Fruit fly (Drosophila melanogaster) whole organism, wandering third instar larva: ENCODE results near the gene CG9733.

Source experiments
- Abd-B ChIP-seq: fragments of >200 bp; optimal IDR thresholded peaks from 2 replicates; lab custom pipeline; 2017; ENCODE audit warnings: missing biosample characterization, missing genetic modification characterization
- CG32264 ChIP-seq: fragments of 200-800 bp; sonication (Bioruptor generic); optimal IDR thresholded peaks from 2 replicates; lab custom pipeline; 2016; ENCODE audit warnings: missing biosample characterization, missing genetic modification characterization
- CG9705 ChIP-seq: fragments of 200-800 bp; sonication (Bioruptor generic); optimal IDR thresholded peaks from 2 replicates; lab custom pipeline; 2018; ENCODE audit warnings: missing biosample characterization, mild to moderate bottlenecking, missing genetic modification characterization
- CrebA ChIP-seq: fragments of 200-800 bp; sonication (Bioruptor generic); optimal IDR thresholded peaks from 2 replicates; lab custom pipeline; 2016; ENCODE audit warnings: missing biosample characterization, mild to moderate bottlenecking, missing genetic modification characterization, borderline replicate concordance
- Dfd ChIP-seq: fragments of >200 bp; optimal IDR thresholded peaks from 2 replicates; lab custom pipeline; 2017; ENCODE audit warnings: missing biosample characterization, missing genetic modification characterization
- Dif ChIP-seq: fragments of 200-275, 200-300 bp; sonication (Bioruptor generic); optimal IDR thresholded peaks from 2 replicates; lab custom pipeline; 2018; ENCODE audit warnings: missing biosample characterization, missing genetic modification characterization; ENCODE audit not compliant: partially characterized antibody
- GATAd ChIP-seq: sonication (Bioruptor generic); optimal IDR thresholded peaks from 2 replicates; lab custom pipeline; 2016; ENCODE audit warnings: missing biosample characterization, missing genetic modification characterization
- HLH106 ChIP-seq: fragments of 200-800 bp; optimal IDR thresholded peaks from 3 replicates; lab custom pipeline; 2019; ENCODE audit warnings: missing biosample characterization, mild to moderate bottlenecking, missing genetic modification characterization, moderate library complexity
- Hnf4 ChIP-seq: fragments of 200-800 bp; sonication (Bioruptor generic); optimal IDR thresholded peaks from 2 replicates; lab custom pipeline; 2016; ENCODE audit warnings: missing biosample characterization, mild to moderate bottlenecking, missing genetic modification characterization
- Hr78 ChIP-seq: fragments of >200 bp; optimal IDR thresholded peaks from 2 replicates; lab custom pipeline; 2017; ENCODE audit warnings: missing biosample characterization, missing genetic modification characterization
- Hr83 ChIP-seq: fragments of 200-300 bp; sonication (Bioruptor generic); optimal IDR thresholded peaks from 2 replicates; lab custom pipeline; 2016; ENCODE audit warnings: missing biosample characterization, mild to moderate bottlenecking, missing genetic modification characterization, moderate library complexity; ENCODE audit not compliant: poor library complexity, severe bottlenecking
- Jra ChIP-seq: sonication (Bioruptor generic); optimal IDR thresholded peaks from 2 replicates; lab custom pipeline; 2016; ENCODE audit warnings: missing biosample characterization, missing genetic modification characterization
- Mio ChIP-seq: sonication (Bioruptor generic); optimal IDR thresholded peaks from 2 replicates; lab custom pipeline; 2016; ENCODE audit warnings: missing biosample characterization, missing genetic modification characterization
- Myc ChIP-seq: fragments of >200 bp; optimal IDR thresholded peaks from 2 replicates; lab custom pipeline; 2017
- N ChIP-seq: fragments of >200 bp; optimal IDR thresholded peaks from 2 replicates; lab custom pipeline; 2018; ENCODE audit warnings: missing biosample characterization, missing external identifiers, missing genetic modification characterization
- OdsH ChIP-seq: fragments of 200-800 bp; sonication (Bioruptor generic); optimal IDR thresholded peaks from 2 replicates; lab custom pipeline; 2016; ENCODE audit warnings: missing biosample characterization, mild to moderate bottlenecking, missing genetic modification characterization
- Rel ChIP-seq, 2 experiments: fragments of 200-800 bp; sonication (Bioruptor generic) in 1 of 2; optimal IDR thresholded peaks; 2 replicates in 1 of 2; 3 replicates in 1 of 2; lab custom pipeline; 2016 to 2019; ENCODE audit warnings: mild to moderate bottlenecking in 2 of 2, missing biosample characterization in 2 of 2, missing genetic modification characterization in 2 of 2, moderate library complexity in 1 of 2
- Sp1 ChIP-seq: fragments of 200-800 bp; sonication (Bioruptor generic); optimal IDR thresholded peaks from 3 replicates; lab custom pipeline; 2019; ENCODE audit warnings: missing biosample characterization, mild to moderate bottlenecking, missing genetic modification characterization, moderate library complexity
- Vsx2 ChIP-seq: fragments of 200-300, 225-300 bp; sonication (Bioruptor generic); optimal IDR thresholded peaks from 2 replicates; lab custom pipeline; 2018; ENCODE audit warnings: missing biosample characterization, missing genetic modification characterization; ENCODE audit not compliant: partially characterized antibody
- br ChIP-seq: fragments of 200-800 bp; sonication (Bioruptor generic); optimal IDR thresholded peaks from 2 replicates; lab custom pipeline; 2016; ENCODE audit warnings: missing biosample characterization, missing genetic modification characterization
- brk ChIP-seq: fragments of 200-800 bp; sonication (Bioruptor generic); optimal IDR thresholded peaks from 2 replicates; lab custom pipeline; 2016; ENCODE audit warnings: missing biosample characterization, mild to moderate bottlenecking, missing genetic modification characterization
- dl ChIP-seq, 2 experiments: fragments of 175-275, 200-275 bp in 1 of 2; fragments of 200-275 bp in 1 of 2; sonication (Bioruptor generic); optimal IDR thresholded peaks; lab custom pipeline; 2018; ENCODE audit warnings: mild to moderate bottlenecking in 2 of 2, missing biosample characterization in 2 of 2, missing genetic modification characterization in 2 of 2, moderate library complexity in 2 of 2; ENCODE audit not compliant: partially characterized antibody in 2 of 2, insufficient read depth in 1 of 2
- dmrt93B ChIP-seq: fragments of 200-800 bp; sonication (Bioruptor generic); optimal IDR thresholded peaks from 2 replicates; lab custom pipeline; 2018; ENCODE audit warnings: missing biosample characterization, mild to moderate bottlenecking, missing genetic modification characterization
- dsf ChIP-seq: sonication (Bioruptor generic); optimal IDR thresholded peaks from 2 replicates; lab custom pipeline; 2016; ENCODE audit warnings: missing biosample characterization, missing genetic modification characterization, borderline replicate concordance
- ey ChIP-seq: fragments of 200-800 bp; sonication (Bioruptor generic); optimal IDR thresholded peaks from 2 replicates; lab custom pipeline; 2016; ENCODE audit warnings: missing biosample characterization, missing genetic modification characterization
- foxo ChIP-seq, 2 experiments: fragments of 200-800 bp; sonication (Bioruptor generic); optimal IDR thresholded peaks; 2 replicates in 1 of 2; 3 replicates in 1 of 2; lab custom pipeline; 2016 to 2017; ENCODE audit warnings: missing biosample characterization in 2 of 2, missing genetic modification characterization in 2 of 2
- fru ChIP-seq: fragments of 200-800 bp; sonication (Bioruptor generic); optimal IDR thresholded peaks from 3 replicates; lab custom pipeline; 2016; ENCODE audit warnings: missing biosample characterization, mild to moderate bottlenecking, missing genetic modification characterization
- h ChIP-seq: fragments of 200-800 bp; sonication (Bioruptor generic); optimal IDR thresholded peaks from 3 replicates; lab custom pipeline; 2016; ENCODE audit warnings: missing biosample characterization, mild to moderate bottlenecking, missing genetic modification characterization
- jim ChIP-seq: fragments of 175-275, 200-325 bp; sonication (Bioruptor generic); optimal IDR thresholded peaks from 2 replicates; lab custom pipeline; 2016; ENCODE audit warnings: missing biosample characterization, mild to moderate bottlenecking, missing genetic modification characterization
- lola ChIP-seq: fragments of >200 bp; optimal IDR thresholded peaks from 2 replicates; lab custom pipeline; 2017; ENCODE audit warnings: missing biosample characterization, missing genetic modification characterization
- pan ChIP-seq: fragments of >200 bp; optimal IDR thresholded peaks from 2 replicates; lab custom pipeline; 2017
- psq ChIP-seq: fragments of 200-800 bp; sonication (Bioruptor generic); optimal IDR thresholded peaks from 3 replicates; lab custom pipeline; 2017; ENCODE audit warnings: missing biosample characterization, mild to moderate bottlenecking, missing genetic modification characterization, moderate library complexity
- rgr ChIP-seq: fragments of 200-800 bp; sonication (Bioruptor generic); optimal IDR thresholded peaks from 3 replicates; lab custom pipeline; 2016; ENCODE audit warnings: missing biosample characterization, mild to moderate bottlenecking, missing genetic modification characterization
- sage ChIP-seq: fragments of 200-800 bp; sonication (Bioruptor generic); optimal IDR thresholded peaks from 2 replicates; lab custom pipeline; 2016; ENCODE audit warnings: missing biosample characterization, mild to moderate bottlenecking, missing genetic modification characterization
- sv ChIP-seq: fragments of 200-800 bp; sonication (Bioruptor generic); optimal IDR thresholded peaks from 3 replicates; lab custom pipeline; 2016; ENCODE audit warnings: missing biosample characterization, missing genetic modification characterization
- tai ChIP-seq: sonication (Bioruptor generic); optimal IDR thresholded peaks from 2 replicates; lab custom pipeline; 2016; ENCODE audit warnings: missing biosample characterization, missing genetic modification characterization
- usp ChIP-seq: fragments of >200 bp; optimal IDR thresholded peaks from 2 replicates; lab custom pipeline; 2017; ENCODE audit warnings: missing biosample characterization, missing genetic modification characterization
- woc ChIP-seq: sonication (Bioruptor generic); optimal IDR thresholded peaks from 2 replicates; lab custom pipeline; 2016; ENCODE audit warnings: missing biosample characterization, mild to moderate bottlenecking, missing genetic modification characterization

The CG9733 gene

dm6 chr3R:30272176-30272857 lies 25.8 kb upstream of the CG9733 start:
- TF ChIP-seq Mio: peak; percentile 54
- peak; percentile 84 to 98 for TF ChIP-seq foxo (GFP tag; optimal IDR thresholded peaks at IDR 0.05; lab: Kevin White, UChicago)
- TF ChIP-seq Vsx2 (GFP tag; lab: Kevin White, UChicago): peak; percentile 31
- peak; percentile 94 for TF ChIP-seq woc (GFP tag; lab: Kevin White, UChicago)
- TF ChIP-seq brk (GFP tag; lab: Kevin White, UChicago): peak; percentile 95
- TF ChIP-seq br: peak; percentile 95
- peak in 1 of 2 experiments; percentile 25 for TF ChIP-seq dl (GFP tag; optimal IDR thresholded peaks at IDR 0.05; lab: Kevin White, UChicago; ENCODE audit: insufficient read depth in 1 of 2, partially characterized antibody in 2 of 2)
- no peak for TF ChIP-seq Hr78 (GFP tag; lab: Kevin White, UChicago)
- TF ChIP-seq CrebA (GFP tag; lab: Kevin White, UChicago): peak; percentile 42
- peak; percentile 95 for TF ChIP-seq HLH106 (tag; lab: Kevin White, UChicago)
- TF ChIP-seq tai (GFP tag; lab: Kevin White, UChicago): peak; percentile 92
- peak; percentile 82 for TF ChIP-seq dsf
- peak; percentile 98 for TF ChIP-seq h (GFP tag; lab: Kevin White, UChicago)
- TF ChIP-seq lola: no peak
- TF ChIP-seq N (GFP tag; lab: Kevin White, UChicago): no peak
- peak; percentile 74 for TF ChIP-seq CG9705 (GFP tag; lab: Kevin White, UChicago)
- TF ChIP-seq OdsH (GFP tag; lab: Kevin White, UChicago): peak; percentile 97
- peak; percentile 92 for TF ChIP-seq sage (GFP tag; lab: Kevin White, UChicago)
- TF ChIP-seq Jra (GFP tag; lab: Kevin White, UChicago): peak; percentile 90
- TF ChIP-seq rgr (GFP tag; lab: Kevin White, UChicago): peak; percentile 98
- peak; percentile 9 for TF ChIP-seq Dif (GFP tag; lab: Kevin White, UChicago)
- peak; percentile 21 for TF ChIP-seq GATAd (GFP tag; lab: Kevin White, UChicago)
- TF ChIP-seq Rel (GFP tag; optimal IDR thresholded peaks at IDR 0.05; lab: Kevin White, UChicago): peak; percentile 76
- peak; percentile 66 for TF ChIP-seq Rel (tag; optimal IDR thresholded peaks at IDR 0.05; lab: Kevin White, UChicago)
- peak; percentile 98 for TF ChIP-seq ey
- peak; percentile 97 for TF ChIP-seq Sp1 (GFP tag; lab: Kevin White, UChicago)
- TF ChIP-seq Myc: no peak
- no peak for TF ChIP-seq sv (GFP tag; lab: Kevin White, UChicago)
- TF ChIP-seq Dfd: no peak
- TF ChIP-seq usp (GFP tag; lab: Kevin White, UChicago): no peak
- no peak for TF ChIP-seq Abd-B
- TF ChIP-seq psq: peak; percentile 98
- peak; percentile 75 for TF ChIP-seq Hr83
- peak; percentile 91 for TF ChIP-seq CG32264
- TF ChIP-seq pan: no peak
- peak; percentile 92 for TF ChIP-seq dmrt93B (GFP tag; lab: Kevin White, UChicago)
- TF ChIP-seq Hnf4 (GFP tag; lab: Kevin White, UChicago): peak; percentile 95
- peak; percentile 98 for TF ChIP-seq fru (GFP tag; lab: Kevin White, UChicago)
- no peak for TF ChIP-seq jim (GFP tag; lab: Kevin White, UChicago)

dm6 chr3R:30271120-30271467 lies 24.6 kb upstream of the CG9733 start:
- TF ChIP-seq N (GFP tag; lab: Kevin White, UChicago) (no peak), dl (GFP tag; optimal IDR thresholded peaks at IDR 0.05; lab: Kevin White, UChicago; ENCODE audit: insufficient read depth in 1 of 2, partially characterized antibody in 2 of 2) (peak; percentile 34 to 50), Jra (GFP tag; lab: Kevin White, UChicago) (no peak), br (no peak), woc (GFP tag; lab: Kevin White, UChicago) (no peak), Myc (no peak), Vsx2 (GFP tag; lab: Kevin White, UChicago) (peak; percentile 62), psq (peak; percentile 97), dsf (no peak), Rel (GFP tag; optimal IDR thresholded peaks at IDR 0.05; lab: Kevin White, UChicago) (no peak), Rel (tag; optimal IDR thresholded peaks at IDR 0.05; lab: Kevin White, UChicago) (peak; percentile 28), Dif (GFP tag; lab: Kevin White, UChicago) (peak; percentile 60), sage (GFP tag; lab: Kevin White, UChicago) (no peak), sv (GFP tag; lab: Kevin White, UChicago) (no peak), brk (GFP tag; lab: Kevin White, UChicago) (no peak), OdsH (GFP tag; lab: Kevin White, UChicago) (no peak), lola (no peak), CrebA (GFP tag; lab: Kevin White, UChicago) (no peak), Sp1 (GFP tag; lab: Kevin White, UChicago) (no peak), tai (GFP tag; lab: Kevin White, UChicago) (peak; percentile 84), dmrt93B (GFP tag; lab: Kevin White, UChicago) (no peak), ey (no peak), Hr83 (no peak), CG32264 (no peak), fru (GFP tag; lab: Kevin White, UChicago) (peak; percentile 94), Abd-B (no peak), CG9705 (GFP tag; lab: Kevin White, UChicago) (no peak), usp (GFP tag; lab: Kevin White, UChicago) (no peak), Dfd (no peak), jim (GFP tag; lab: Kevin White, UChicago) (no peak), HLH106 (tag; lab: Kevin White, UChicago) (no peak), pan (no peak)
